Worm (Caenorhabditis elegans) whole organism, late embryonic: ENCODE data around the gene F55H2.7.

Experiments used
- C08G9.2 ChIP-seq: sonication (generic microtip); optimal IDR thresholded peaks from 2 replicates; lab custom pipeline; 2016; ENCODE audit warnings: mild to moderate bottlenecking, missing genetic modification characterization, moderate library complexity, missing compliant biosample characterization
- C38D4.7 ChIP-seq: fragments of 200-800 bp; sonication (Bioruptor generic); optimal IDR thresholded peaks from 2 replicates; lab custom pipeline; 2018; ENCODE audit warnings: mild to moderate bottlenecking, missing genetic modification characterization, moderate library complexity, missing compliant biosample characterization
- F13H6.1 ChIP-seq: sonication (generic microtip); optimal IDR thresholded peaks from 2 replicates; lab custom pipeline; 2016; ENCODE audit warnings: missing genetic modification characterization, missing compliant biosample characterization
- K02D7.2 ChIP-seq: sonication (generic microtip); optimal IDR thresholded peaks from 2 replicates; lab custom pipeline; 2017; ENCODE audit warnings: mild to moderate bottlenecking, missing genetic modification characterization, missing compliant biosample characterization
- K09A11.1 ChIP-seq: sonication (generic microtip); optimal IDR thresholded peaks from 2 replicates; lab custom pipeline; 2017; ENCODE audit warnings: antibody characterized with exemption, mild to moderate bottlenecking, missing genetic modification characterization, missing compliant biosample characterization; ENCODE audit not compliant: insufficient read depth
- T23F11.4 ChIP-seq: fragments of 200-800 bp; sonication (Bioruptor generic); optimal IDR thresholded peaks from 2 replicates; lab custom pipeline; 2018; ENCODE audit warnings: mild to moderate bottlenecking, missing genetic modification characterization, missing compliant biosample characterization
- Y22D7AL.16 ChIP-seq: sonication (generic microtip); optimal IDR thresholded peaks from 2 replicates; lab custom pipeline; 2016; ENCODE audit warnings: missing genetic modification characterization, missing compliant biosample characterization
- ama-1 ChIP-seq: fragments of 150-350 bp; optimal IDR thresholded peaks from 2 replicates; lab custom pipeline; 2014
- ceh-14 ChIP-seq: sonication (generic microtip); optimal IDR thresholded peaks from 2 replicates; lab custom pipeline; 2016; ENCODE audit warnings: missing genotype, missing genetic modification characterization, missing compliant biosample characterization
- ceh-18 ChIP-seq: sonication (generic microtip); optimal IDR thresholded peaks from 2 replicates; lab custom pipeline; 2016; ENCODE audit warnings: missing genetic modification characterization, missing compliant biosample characterization
- ceh-19 ChIP-seq: fragments of 200-800 bp; sonication (Bioruptor generic); optimal IDR thresholded peaks from 2 replicates; lab custom pipeline; 2018; ENCODE audit warnings: mild to moderate bottlenecking, missing genetic modification characterization, missing compliant biosample characterization
- ceh-24 ChIP-seq: sonication (generic microtip); optimal IDR thresholded peaks from 2 replicates; lab custom pipeline; 2016; ENCODE audit warnings: mild to moderate bottlenecking, missing genetic modification characterization, missing compliant biosample characterization
- ceh-30 ChIP-seq: fragments of 150-350 bp; optimal IDR thresholded peaks from 2 replicates; lab custom pipeline; 2014; ENCODE audit warnings: missing biosample characterization, missing genetic modification characterization
- ceh-31 ChIP-seq: sonication (generic microtip); optimal IDR thresholded peaks from 2 replicates; lab custom pipeline; 2016; ENCODE audit warnings: missing genetic modification characterization, missing compliant biosample characterization
- ceh-34 ChIP-seq: sonication (generic microtip); optimal IDR thresholded peaks from 2 replicates; lab custom pipeline; 2016; ENCODE audit warnings: mild to moderate bottlenecking, missing genetic modification characterization, missing compliant biosample characterization
- ceh-45 ChIP-seq: fragments of 200-800 bp; sonication (Bioruptor generic); IDR thresholded peaks from 2 replicates; pipeline ENCODE4 v1.3.6; 2022; ENCODE audit warnings: missing genetic modification reagents, missing genetic modification characterization, missing compliant biosample characterization
- ceh-48 ChIP-seq: sonication (generic microtip); optimal IDR thresholded peaks from 2 replicates; lab custom pipeline; 2016; ENCODE audit warnings: missing genetic modification characterization, inconsistent platforms, missing compliant biosample characterization
- ceh-6 ChIP-seq: fragments of 200-800 bp; sonication (Bioruptor generic); optimal IDR thresholded peaks from 2 replicates; lab custom pipeline; 2018; ENCODE audit warnings: mild to moderate bottlenecking, missing genetic modification characterization, missing compliant biosample characterization
- che-1 ChIP-seq: sonication (generic microtip); optimal IDR thresholded peaks from 2 replicates; lab custom pipeline; 2016; ENCODE audit warnings: mild to moderate bottlenecking, missing genetic modification characterization, missing compliant biosample characterization
- dmd-4 ChIP-seq: sonication (generic microtip); optimal IDR thresholded peaks from 2 replicates; lab custom pipeline; 2016; ENCODE audit warnings: borderline replicate concordance, missing genetic modification characterization, missing compliant biosample characterization
- dve-1 ChIP-seq: sonication (generic microtip); optimal IDR thresholded peaks from 2 replicates; lab custom pipeline; 2017; ENCODE audit warnings: antibody characterized with exemption, mild to moderate bottlenecking, missing genetic modification characterization, missing compliant biosample characterization
- elt-2 ChIP-seq: sonication (generic microtip); optimal IDR thresholded peaks from 2 replicates; lab custom pipeline; 2016; ENCODE audit warnings: missing genetic modification reagents, missing genetic modification characterization, missing compliant biosample characterization
- ets-4 ChIP-seq: sonication (generic microtip); optimal IDR thresholded peaks from 2 replicates; lab custom pipeline; 2016; ENCODE audit warnings: missing genetic modification characterization, missing compliant biosample characterization
- eyg-1 ChIP-seq: sonication (generic microtip); optimal IDR thresholded peaks from 2 replicates; lab custom pipeline; 2016; ENCODE audit warnings: missing genotype, missing genetic modification characterization, missing compliant biosample characterization
- fax-1 ChIP-seq: sonication (generic microtip); optimal IDR thresholded peaks from 2 replicates; lab custom pipeline; 2016; ENCODE audit warnings: missing genotype, missing genetic modification characterization, missing compliant biosample characterization
- fkh-10 ChIP-seq: fragments of 150-350 bp; optimal IDR thresholded peaks from 2 replicates; lab custom pipeline; 2014; ENCODE audit warnings: missing biosample characterization, missing genetic modification reagents, missing genetic modification characterization
- fkh-6 ChIP-seq: sonication (generic microtip); optimal IDR thresholded peaks from 2 replicates; lab custom pipeline; 2016; ENCODE audit warnings: missing genetic modification characterization, missing compliant biosample characterization
- gmeb-2 ChIP-seq: sonication (generic microtip); optimal IDR thresholded peaks from 2 replicates; lab custom pipeline; 2016; ENCODE audit warnings: missing genetic modification characterization, inconsistent platforms, missing compliant biosample characterization
- hlh-13 ChIP-seq: fragments of 200-800 bp; sonication (Bioruptor generic); optimal IDR thresholded peaks from 2 replicates; lab custom pipeline; 2018; ENCODE audit warnings: mild to moderate bottlenecking, missing genetic modification characterization, missing compliant biosample characterization
- hlh-15 ChIP-seq: sonication (generic microtip); optimal IDR thresholded peaks from 2 replicates; lab custom pipeline; 2016; ENCODE audit warnings: missing genetic modification characterization, missing compliant biosample characterization
- hlh-30 ChIP-seq: sonication (generic microtip); optimal IDR thresholded peaks from 2 replicates; lab custom pipeline; 2017; ENCODE audit warnings: antibody characterized with exemption, missing genetic modification characterization, missing compliant biosample characterization; ENCODE audit not compliant: insufficient read depth
- hlh-6 ChIP-seq: sonication (generic microtip); optimal IDR thresholded peaks from 2 replicates; lab custom pipeline; 2016; ENCODE audit warnings: missing genotype, missing genetic modification characterization, missing compliant biosample characterization
- hlh-8 ChIP-seq: sonication (generic microtip); optimal IDR thresholded peaks from 2 replicates; lab custom pipeline; 2016; ENCODE audit warnings: missing genotype, missing genetic modification characterization, missing compliant biosample characterization
- lim-6 ChIP-seq: sonication (generic microtip); optimal IDR thresholded peaks from 2 replicates; lab custom pipeline; 2016; ENCODE audit warnings: missing genetic modification characterization, missing compliant biosample characterization
- lin-11 ChIP-seq: fragments of 200-800 bp; sonication (Bioruptor generic); optimal IDR thresholded peaks from 2 replicates; lab custom pipeline; 2018; ENCODE audit warnings: mild to moderate bottlenecking, missing genetic modification characterization, missing compliant biosample characterization
- mec-3 ChIP-seq: sonication (generic microtip); optimal IDR thresholded peaks from 2 replicates; lab custom pipeline; 2016; ENCODE audit warnings: borderline replicate concordance, missing genetic modification characterization, missing compliant biosample characterization
- nfya-1 ChIP-seq: sonication (generic microtip); optimal IDR thresholded peaks from 2 replicates; lab custom pipeline; 2017; ENCODE audit warnings: missing genetic modification characterization, mild to moderate bottlenecking, missing compliant biosample characterization, antibody characterized with exemption, moderate library complexity
- nhr-11 ChIP-seq: fragments of 150-350 bp; optimal IDR thresholded peaks from 2 replicates; lab custom pipeline; 2014; ENCODE audit warnings: missing biosample characterization, missing genetic modification characterization
- nhr-232 ChIP-seq: sonication (generic microtip); optimal IDR thresholded peaks from 2 replicates; lab custom pipeline; 2016; ENCODE audit warnings: missing genetic modification characterization, missing compliant biosample characterization
- npax-4 ChIP-seq: sonication (generic microtip); optimal IDR thresholded peaks from 2 replicates; lab custom pipeline; 2016; ENCODE audit warnings: missing genetic modification characterization, missing compliant biosample characterization
- odd-2 ChIP-seq: sonication (generic microtip); optimal IDR thresholded peaks from 2 replicates; lab custom pipeline; 2017; ENCODE audit warnings: antibody characterized with exemption, mild to moderate bottlenecking, missing genetic modification characterization, missing compliant biosample characterization
- pag-3 ChIP-seq: sonication (generic microtip); optimal IDR thresholded peaks from 2 replicates; lab custom pipeline; 2016; ENCODE audit warnings: missing compliant biosample characterization, missing genetic modification characterization, borderline replicate concordance
- pax-1 ChIP-seq: fragments of 150-350 bp; optimal IDR thresholded peaks from 2 replicates; lab custom pipeline; 2014; ENCODE audit warnings: missing biosample characterization, missing genetic modification characterization
- pha-2 ChIP-seq: sonication (generic microtip); optimal IDR thresholded peaks from 2 replicates; lab custom pipeline; 2017; ENCODE audit warnings: mild to moderate bottlenecking, missing genetic modification characterization, missing compliant biosample characterization
- pha-4 ChIP-seq: fragments of 150-350 bp; optimal IDR thresholded peaks from 2 replicates; lab custom pipeline; 2018; ENCODE audit warnings: missing biosample characterization, missing genetic modification reagents, missing genetic modification characterization
- pros-1 ChIP-seq: fragments of 150-350 bp; optimal IDR thresholded peaks from 2 replicates; lab custom pipeline; 2014; ENCODE audit warnings: missing biosample characterization, missing genetic modification reagents, missing genetic modification characterization
- sox-2 ChIP-seq: fragments of 200-800 bp; sonication (Bioruptor generic); IDR thresholded peaks from 2 replicates; pipeline ENCODE4 v1.3.6; 2022; ENCODE audit warnings: missing genetic modification reagents, missing genetic modification characterization, missing compliant biosample characterization
- sox-4 ChIP-seq: sonication (generic microtip); optimal IDR thresholded peaks from 2 replicates; lab custom pipeline; 2017; ENCODE audit warnings: mild to moderate bottlenecking, missing genetic modification characterization, inconsistent platforms, missing compliant biosample characterization
- syd-9 ChIP-seq: sonication (generic microtip); optimal IDR thresholded peaks from 2 replicates; lab custom pipeline; 2016; ENCODE audit warnings: mild to moderate bottlenecking, missing genetic modification characterization, moderate library complexity, missing compliant biosample characterization
- tbx-7 ChIP-seq: sonication (generic microtip); optimal IDR thresholded peaks from 2 replicates; lab custom pipeline; 2016; ENCODE audit warnings: missing genotype, missing genetic modification characterization, missing compliant biosample characterization
- unc-86 ChIP-seq: sonication (generic microtip); optimal IDR thresholded peaks from 2 replicates; lab custom pipeline; 2016; ENCODE audit warnings: missing genetic modification characterization, missing compliant biosample characterization
- zip-5 ChIP-seq: sonication (generic microtip); optimal IDR thresholded peaks from 2 replicates; lab custom pipeline; 2016; ENCODE audit warnings: missing genetic modification characterization, missing compliant biosample characterization

F55H2.7 gene

ce11 chrIII:9465424-9465823 is 50.6 kb downstream of the F55H2.7 start, which contains the start of gene B0464.9 (continued):
- TF ChIP-seq dve-1 (tag; lab: Kevin White, UChicago) = no peak
- TF ChIP-seq Y22D7AL.16 (tag; lab: Kevin White, UChicago) = no peak
- no peak for TF ChIP-seq syd-9 (tag; lab: Kevin White, UChicago)
- TF ChIP-seq nhr-232 (tag; lab: Kevin White, UChicago) = no peak
- no peak for TF ChIP-seq gmeb-2 (tag; lab: Kevin White, UChicago)
- TF ChIP-seq elt-2 (tag; lab: Kevin White, UChicago) = peak; percentile 57
- peak; percentile 10 for TF ChIP-seq ceh-14 (tag; lab: Kevin White, UChicago)
- no peak for TF ChIP-seq odd-2 (tag; lab: Kevin White, UChicago)
- TF ChIP-seq ceh-19 = no peak
- TF ChIP-seq ceh-48 = no peak
- TF ChIP-seq K02D7.2 = no peak
- TF ChIP-seq npax-4 (tag; lab: Kevin White, UChicago) = no peak
- no peak for TF ChIP-seq ceh-18
- no peak for TF ChIP-seq lim-6 (tag; lab: Kevin White, UChicago)
- TF ChIP-seq eyg-1 = no peak
- no peak for TF ChIP-seq nhr-11 (tag; lab: Kevin White, UChicago)
- no peak for TF ChIP-seq lin-11 (tag; lab: Kevin White, UChicago)
- no peak for TF ChIP-seq F13H6.1
- no peak for TF ChIP-seq hlh-6 (tag; lab: Kevin White, UChicago)
- no peak for TF ChIP-seq hlh-15 (tag; lab: Kevin White, UChicago)
- TF ChIP-seq fkh-6 (tag; lab: Kevin White, UChicago) = no peak
- no peak for TF ChIP-seq sox-2
- no peak for TF ChIP-seq ceh-45 (GFP tag; lab: Robert Waterston, UW)
- no peak for TF ChIP-seq ceh-6 (GFP tag; lab: Kevin White, UChicago)
- TF ChIP-seq nfya-1 (tag; lab: Kevin White, UChicago) = no peak
- no peak for TF ChIP-seq unc-86 (tag; lab: Kevin White, UChicago)
- no peak for TF ChIP-seq pag-3 (tag; lab: Kevin White, UChicago)
- TF ChIP-seq T23F11.4 (GFP tag; lab: Kevin White, UChicago) = no peak
- no peak for TF ChIP-seq mec-3
- peak; percentile 63 for TF ChIP-seq tbx-7 (tag; lab: Kevin White, UChicago)
- no peak for TF ChIP-seq C38D4.7 (GFP tag; lab: Kevin White, UChicago)
- TF ChIP-seq pha-2 (tag; lab: Kevin White, UChicago) = no peak
- TF ChIP-seq pha-4 = no peak
- no peak for TF ChIP-seq K09A11.1 (tag; lab: Kevin White, UChicago)
- TF ChIP-seq sox-4 (tag; lab: Kevin White, UChicago) = no peak
- TF ChIP-seq ceh-31 = peak; percentile 77
- TF ChIP-seq fkh-10 (GFP tag; lab: Kevin White, UChicago) = no peak
- TF ChIP-seq dmd-4 (tag; lab: Kevin White, UChicago) = no peak
- peak; percentile 76 for TF ChIP-seq C08G9.2 (tag; lab: Kevin White, UChicago)
- TF ChIP-seq pros-1 = no peak
- peak; percentile 56 for TF ChIP-seq ets-4 (tag; lab: Kevin White, UChicago)
- TF ChIP-seq hlh-8 = peak; percentile 61
- TF ChIP-seq hlh-30 = no peak
- TF ChIP-seq ceh-34 = no peak
- no peak for TF ChIP-seq che-1 (tag; lab: Kevin White, UChicago)
- TF ChIP-seq ama-1 (lab: Kevin White, UChicago) = no peak
- no peak for TF ChIP-seq ceh-30
- TF ChIP-seq ceh-24 (tag; lab: Kevin White, UChicago) = no peak
- TF ChIP-seq pax-1 = no peak
- no peak for TF ChIP-seq hlh-13 (GFP tag; lab: Kevin White, UChicago)
- peak; percentile 73 for TF ChIP-seq zip-5 (tag; lab: Kevin White, UChicago)
- TF ChIP-seq fax-1 (tag; lab: Kevin White, UChicago) = peak; percentile 45
